Fruit fly (Drosophila melanogaster) whole organism: Measurements from ENCODE around the gene CG6592.

Experiments
- Dll ChIP-seq: fragments of >200 bp; optimal IDR thresholded peaks from 2 replicates; lab custom pipeline; 2017
- pan ChIP-seq: fragments of >200 bp; optimal IDR thresholded peaks from 2 replicates; lab custom pipeline; 2017

- TF ChIP-seq pan (no peak), Dll (lab: Kevin White, UChicago) (no peak)
Observed at dm6 chr3L:6074975-6075692, 15.7 kb downstream of the CG6592 start, which contains the start of the genes CG13295 and CG6610.
